Worm (Caenorhabditis elegans) whole organism, early embryonic: ENCODE results near the gene T28A11.18.

Source experiments
- B0310.2 ChIP-seq: sonication (generic microtip); optimal IDR thresholded peaks from 2 replicates; lab custom pipeline; 2016; ENCODE audit warnings: mild to moderate bottlenecking, missing genetic modification characterization, missing compliant biosample characterization
- aly-1 ChIP-seq: sonication (generic microtip); optimal IDR thresholded peaks from 2 replicates; lab custom pipeline; 2016; ENCODE audit warnings: missing genetic modification characterization, missing compliant biosample characterization
- ama-1 ChIP-seq: fragments of 150-350 bp; optimal IDR thresholded peaks from 2 replicates; lab custom pipeline; 2014
- ceh-13 ChIP-seq: fragments of 200-800 bp; sonication (Bioruptor generic); optimal IDR thresholded peaks from 2 replicates; lab custom pipeline; 2018; ENCODE audit warnings: mild to moderate bottlenecking, missing genetic modification characterization, missing compliant biosample characterization
- ceh-36 ChIP-seq: sonication (generic microtip); optimal IDR thresholded peaks from 2 replicates; lab custom pipeline; 2016; ENCODE audit warnings: missing genetic modification characterization, inconsistent platforms, missing compliant biosample characterization
- flt-1 ChIP-seq: fragments of 200-800 bp; sonication (Bioruptor generic); IDR thresholded peaks from 2 replicates; pipeline ENCODE4 v1.3.6; 2022; ENCODE audit warnings: missing genetic modification characterization, missing compliant biosample characterization
- hmbx-1 ChIP-seq: sonication (generic microtip); optimal IDR thresholded peaks from 2 replicates; lab custom pipeline; 2016; ENCODE audit warnings: mild to moderate bottlenecking, missing genetic modification characterization, missing compliant biosample characterization
- hmg-4 ChIP-seq: fragments of 200-800 bp; sonication (Bioruptor generic); optimal IDR thresholded peaks from 2 replicates; lab custom pipeline; 2018; ENCODE audit warnings: mild to moderate bottlenecking, missing genetic modification characterization, missing compliant biosample characterization
- pes-1 ChIP-seq: fragments of 200-800 bp; sonication (Bioruptor generic); IDR thresholded peaks from 2 replicates; pipeline ENCODE4 v1.3.6; 2022; ENCODE audit warnings: missing genetic modification reagents, missing genetic modification characterization, missing compliant biosample characterization
- scrt-1 ChIP-seq: fragments of 200-800 bp; sonication (Bioruptor generic); IDR thresholded peaks from 2 replicates; pipeline ENCODE4 v1.3.6; 2022; ENCODE audit warnings: missing genetic modification characterization, missing compliant biosample characterization
- tbx-11 ChIP-seq: fragments of 200-800 bp; sonication (Bioruptor generic); IDR thresholded peaks from 2 replicates; pipeline ENCODE4 v1.3.6; 2022; ENCODE audit warnings: missing genetic modification characterization, missing compliant biosample characterization
- tbx-37 ChIP-seq: fragments of 200-800 bp; sonication (Bioruptor generic); conservative IDR thresholded peaks from 2 replicates; pipeline ENCODE4 v1.3.6; 2022; ENCODE audit warnings: missing genetic modification reagents, missing genetic modification characterization, missing compliant biosample characterization
- tra-4 ChIP-seq: sonication (generic microtip); optimal IDR thresholded peaks from 2 replicates; lab custom pipeline; 2017; ENCODE audit warnings: missing genetic modification characterization, missing compliant biosample characterization

- TF ChIP-seq tbx-11 (GFP tag; lab: Robert Waterston, UW) (no peak), ceh-13 (GFP tag; lab: Kevin White, UChicago) (no peak), flt-1 (GFP tag; lab: Robert Waterston, UW) (no peak), tbx-37 (GFP tag; lab: Robert Waterston, UW) (no peak), ama-1 (lab: Kevin White, UChicago) (no peak), ceh-36 (no peak), hmbx-1 (no peak), tra-4 (no peak), B0310.2 (tag; lab: Kevin White, UChicago) (no peak), scrt-1 (no peak), pes-1 (no peak), aly-1 (tag; lab: Kevin White, UChicago) (no peak), hmg-4 (no peak)
Measured at ce11 chrV:3230597-3230996, 37.3 kb downstream of the T28A11.18 start, which contains the start of gene K08D9.10.
